Fruit fly (Drosophila melanogaster): Measurements from ENCODE around the gene CG14316.

dm6 chr3R:18103196-18103809 is 48.6 kb upstream of the CG14316 start:
- TF ChIP-seq CTCF (optimal IDR thresholded peaks at IDR 0.05) (no peak), CG8478 (optimal IDR thresholded peaks at IDR 0.05) (no peak)
